Fruit fly (Drosophila melanogaster) whole organism, prepupa: ENCODE results near the gene eIF2Bepsilon.
A peak's percentile ranks its signal among the peaks of the same experiment; 100 is the strongest.

Source experiments
- Blimp-1 ChIP-seq: fragments of 200-800 bp; sonication (Bioruptor generic); optimal IDR thresholded peaks from 3 replicates; lab custom pipeline; 2017; ENCODE audit warnings: missing biosample characterization, missing genetic modification characterization, mild to moderate bottlenecking, moderate library complexity, missing genetic modification reagents
- CG10631 ChIP-seq: fragments of 200-800 bp; sonication (Bioruptor generic); optimal IDR thresholded peaks from 2 replicates; lab custom pipeline; 2016; ENCODE audit warnings: missing biosample characterization, missing genetic modification characterization
- CG10669 ChIP-seq: fragments of 200-800 bp; sonication (Bioruptor generic); optimal IDR thresholded peaks from 3 replicates; lab custom pipeline; 2018; ENCODE audit warnings: missing biosample characterization, mild to moderate bottlenecking, missing genetic modification characterization, moderate library complexity
- CG11294 ChIP-seq: fragments of 200-800 bp; sonication (Bioruptor generic); IDR thresholded peaks from 2 replicates; pipeline ENCODE4 v1.3.6; 2022; ENCODE audit warnings: missing biosample characterization, missing genetic modification characterization
- CG11902 ChIP-seq: fragments of 200-800 bp; sonication (Bioruptor generic); optimal IDR thresholded peaks from 3 replicates; lab custom pipeline; 2016; ENCODE audit warnings: missing biosample characterization, missing genetic modification characterization
- CG15336 ChIP-seq: fragments of 200-800 bp; sonication (Bioruptor generic); IDR thresholded peaks from 2 replicates; pipeline ENCODE4 v1.3.6; 2022; ENCODE audit warnings: missing biosample characterization, missing genetic modification characterization
- CG16779 ChIP-seq: fragments of 200-800 bp; sonication (Bioruptor generic); optimal IDR thresholded peaks from 3 replicates; lab custom pipeline; 2017; ENCODE audit warnings: missing biosample characterization, mild to moderate bottlenecking, missing genetic modification characterization
- CG3032 ChIP-seq: fragments of 200-800 bp; optimal IDR thresholded peaks from 2 replicates; lab custom pipeline; 2019; ENCODE audit warnings: missing biosample characterization, mild to moderate bottlenecking, missing genetic modification characterization, moderate library complexity
- CG34406 ChIP-seq: fragments of 200-800 bp; sonication (Bioruptor generic); optimal IDR thresholded peaks from 3 replicates; lab custom pipeline; 2016; ENCODE audit warnings: missing biosample characterization, missing genetic modification characterization
- CG3919 ChIP-seq: fragments of 200-800 bp; sonication (Bioruptor generic); optimal IDR thresholded peaks from 3 replicates; lab custom pipeline; 2016; ENCODE audit warnings: missing biosample characterization, missing genetic modification characterization
- CG4318 ChIP-seq: fragments of 200-800 bp; sonication (Bioruptor generic); optimal IDR thresholded peaks from 3 replicates; lab custom pipeline; 2017; ENCODE audit warnings: missing biosample characterization, mild to moderate bottlenecking, missing genetic modification characterization
- CG6163 ChIP-seq: fragments of 200-800 bp; sonication (Bioruptor generic); IDR thresholded peaks from 3 replicates; pipeline ENCODE4 v1.3.6; 2022; ENCODE audit warnings: missing biosample characterization, missing genetic modification characterization
- CG6276 ChIP-seq: fragments of 200-800 bp; sonication (Bioruptor generic); optimal IDR thresholded peaks from 2 replicates; lab custom pipeline; 2017; ENCODE audit warnings: missing biosample characterization, mild to moderate bottlenecking, missing genetic modification characterization
- CG6792 ChIP-seq: fragments of 200-800 bp; sonication (Bioruptor generic); optimal IDR thresholded peaks from 3 replicates; lab custom pipeline; 2016; ENCODE audit warnings: missing biosample characterization, missing genetic modification characterization
- CG6854 ChIP-seq: fragments of 200-800 bp; sonication (Bioruptor generic); optimal IDR thresholded peaks from 2 replicates; lab custom pipeline; 2017; ENCODE audit warnings: missing biosample characterization, mild to moderate bottlenecking, missing genetic modification characterization
- CG8119 ChIP-seq: fragments of 200-800 bp; sonication (Bioruptor generic); IDR thresholded peaks from 3 replicates; pipeline ENCODE4 v1.3.6; 2022; ENCODE audit warnings: missing biosample characterization, missing genetic modification characterization
- CG8319 ChIP-seq: fragments of 200-800 bp; sonication (Bioruptor generic); optimal IDR thresholded peaks from 3 replicates; lab custom pipeline; 2016; ENCODE audit warnings: missing biosample characterization, missing genetic modification characterization
- CG8632 ChIP-seq: fragments of 200-800 bp; sonication (Bioruptor generic); optimal IDR thresholded peaks from 3 replicates; lab custom pipeline; 2016; ENCODE audit warnings: missing biosample characterization, missing genetic modification characterization
- CG9139 ChIP-seq: fragments of 200-800 bp; sonication (Bioruptor generic); optimal IDR thresholded peaks from 3 replicates; lab custom pipeline; 2017; ENCODE audit warnings: missing biosample characterization, mild to moderate bottlenecking, missing genetic modification characterization
- Eip78C ChIP-seq: fragments of 200-800 bp; sonication (Bioruptor generic); peaks from one replicate; lab custom pipeline; 2016; ENCODE audit warnings: missing biosample characterization, missing genetic modification characterization
- Eip93F ChIP-seq: fragments of 200-800 bp; sonication (Bioruptor generic); optimal IDR thresholded peaks from 2 replicates; lab custom pipeline; 2016; ENCODE audit warnings: missing biosample characterization, mild to moderate bottlenecking, missing genetic modification characterization
- Gug ChIP-seq: fragments of 200-800 bp; sonication (Bioruptor generic); IDR thresholded peaks from 2 replicates; pipeline ENCODE4 v1.3.6; 2022; ENCODE audit warnings: missing biosample characterization, missing genetic modification characterization
- Hr38 ChIP-seq: sonication (Bioruptor generic); optimal IDR thresholded peaks from 2 replicates; lab custom pipeline; 2016; ENCODE audit warnings: missing biosample characterization, missing genetic modification characterization
- Hr39 ChIP-seq: fragments of 200-800 bp; sonication (Bioruptor generic); optimal IDR thresholded peaks from 2 replicates; lab custom pipeline; 2016; ENCODE audit warnings: missing biosample characterization, missing genetic modification characterization
- Hr4 ChIP-seq: fragments of 200-800 bp; sonication (Bioruptor generic); optimal IDR thresholded peaks from 3 replicates; lab custom pipeline; 2016; ENCODE audit warnings: missing biosample characterization, missing genetic modification characterization
- Lpt ChIP-seq: fragments of 200-800 bp; sonication (Bioruptor generic); optimal IDR thresholded peaks from 3 replicates; lab custom pipeline; 2016; ENCODE audit warnings: missing biosample characterization, missing genetic modification characterization
- OdsH ChIP-seq: fragments of 200-800 bp; sonication (Bioruptor generic); optimal IDR thresholded peaks from 3 replicates; lab custom pipeline; 2016; ENCODE audit warnings: missing biosample characterization, missing genetic modification characterization
- Smox ChIP-seq: fragments of 200-800 bp; sonication (Bioruptor generic); optimal IDR thresholded peaks from 3 replicates; lab custom pipeline; 2016; ENCODE audit warnings: missing biosample characterization, missing genetic modification characterization
- Sox102F ChIP-seq: fragments of 200-800 bp; sonication (Bioruptor generic); optimal IDR thresholded peaks from 2 replicates; lab custom pipeline; 2016; ENCODE audit warnings: missing biosample characterization, mild to moderate bottlenecking, missing genetic modification characterization
- Sox14 ChIP-seq: fragments of 200-800 bp; sonication (Bioruptor generic); optimal IDR thresholded peaks from 3 replicates; lab custom pipeline; 2016; ENCODE audit warnings: missing biosample characterization, missing genetic modification characterization
- Sox15 ChIP-seq: fragments of 200-800 bp; sonication (Bioruptor generic); optimal IDR thresholded peaks from 3 replicates; lab custom pipeline; 2016; ENCODE audit warnings: missing biosample characterization, missing genetic modification characterization
- achi ChIP-seq: fragments of 200-800 bp; sonication (Bioruptor generic); optimal IDR thresholded peaks from 3 replicates; lab custom pipeline; 2016; ENCODE audit warnings: missing biosample characterization, missing genetic modification characterization
- acj6 ChIP-seq: fragments of 200-800 bp; sonication (Bioruptor generic); optimal IDR thresholded peaks from 3 replicates; lab custom pipeline; 2016; ENCODE audit warnings: missing biosample characterization, missing genetic modification characterization
- cyc ChIP-seq: fragments of 200-800 bp; sonication (Bioruptor generic); optimal IDR thresholded peaks from 3 replicates; lab custom pipeline; 2016; ENCODE audit warnings: missing biosample characterization, missing genetic modification characterization
- dac ChIP-seq: fragments of 200-800 bp; sonication (Bioruptor generic); optimal IDR thresholded peaks from 2 replicates; lab custom pipeline; 2017; ENCODE audit warnings: missing biosample characterization, mild to moderate bottlenecking, missing genetic modification characterization
- fd85E ChIP-seq: fragments of 200-800 bp; sonication (Bioruptor generic); optimal IDR thresholded peaks from 3 replicates; lab custom pipeline; 2016; ENCODE audit warnings: missing biosample characterization, missing genetic modification characterization
- fkh ChIP-seq: fragments of 200-800 bp; sonication (Bioruptor generic); optimal IDR thresholded peaks from 3 replicates; lab custom pipeline; 2017; ENCODE audit warnings: missing biosample characterization, mild to moderate bottlenecking, missing genetic modification characterization, moderate library complexity
- lz ChIP-seq: fragments of 200-800 bp; sonication (Bioruptor generic); optimal IDR thresholded peaks from 3 replicates; lab custom pipeline; 2016; ENCODE audit warnings: missing biosample characterization, missing genetic modification characterization
- salr ChIP-seq, 2 experiments: fragments of 200-800 bp; sonication (Bioruptor generic); optimal IDR thresholded peaks; 3 replicates each; lab custom pipeline; 2016 to 2018; ENCODE audit warnings: missing biosample characterization in 2 of 2, missing genetic modification characterization in 2 of 2, mild to moderate bottlenecking in 1 of 2
- spab ChIP-seq: fragments of 200-800 bp; sonication (Bioruptor generic); optimal IDR thresholded peaks from 2 replicates; lab custom pipeline; 2017; ENCODE audit warnings: missing biosample characterization, mild to moderate bottlenecking, missing genetic modification characterization, missing genetic modification reagents
- ss ChIP-seq, 2 experiments: fragments of 200-800 bp; sonication (Bioruptor generic); optimal IDR thresholded peaks; 2 replicates in 1 of 2; 3 replicates in 1 of 2; lab custom pipeline; 2017 to 2018; ENCODE audit warnings: mild to moderate bottlenecking in 2 of 2, missing biosample characterization in 2 of 2, missing genetic modification characterization in 2 of 2, moderate library complexity in 1 of 2
- svp ChIP-seq: fragments of 200-800 bp; sonication (Bioruptor generic); peaks from one replicate; lab custom pipeline; 2016; ENCODE audit warnings: missing biosample characterization, missing genetic modification characterization
- topi ChIP-seq: fragments of 200-800 bp; sonication (Bioruptor generic); optimal IDR thresholded peaks from 3 replicates; lab custom pipeline; 2016; ENCODE audit warnings: missing biosample characterization, missing genetic modification characterization

The eIF2Bepsilon gene

DNA sequence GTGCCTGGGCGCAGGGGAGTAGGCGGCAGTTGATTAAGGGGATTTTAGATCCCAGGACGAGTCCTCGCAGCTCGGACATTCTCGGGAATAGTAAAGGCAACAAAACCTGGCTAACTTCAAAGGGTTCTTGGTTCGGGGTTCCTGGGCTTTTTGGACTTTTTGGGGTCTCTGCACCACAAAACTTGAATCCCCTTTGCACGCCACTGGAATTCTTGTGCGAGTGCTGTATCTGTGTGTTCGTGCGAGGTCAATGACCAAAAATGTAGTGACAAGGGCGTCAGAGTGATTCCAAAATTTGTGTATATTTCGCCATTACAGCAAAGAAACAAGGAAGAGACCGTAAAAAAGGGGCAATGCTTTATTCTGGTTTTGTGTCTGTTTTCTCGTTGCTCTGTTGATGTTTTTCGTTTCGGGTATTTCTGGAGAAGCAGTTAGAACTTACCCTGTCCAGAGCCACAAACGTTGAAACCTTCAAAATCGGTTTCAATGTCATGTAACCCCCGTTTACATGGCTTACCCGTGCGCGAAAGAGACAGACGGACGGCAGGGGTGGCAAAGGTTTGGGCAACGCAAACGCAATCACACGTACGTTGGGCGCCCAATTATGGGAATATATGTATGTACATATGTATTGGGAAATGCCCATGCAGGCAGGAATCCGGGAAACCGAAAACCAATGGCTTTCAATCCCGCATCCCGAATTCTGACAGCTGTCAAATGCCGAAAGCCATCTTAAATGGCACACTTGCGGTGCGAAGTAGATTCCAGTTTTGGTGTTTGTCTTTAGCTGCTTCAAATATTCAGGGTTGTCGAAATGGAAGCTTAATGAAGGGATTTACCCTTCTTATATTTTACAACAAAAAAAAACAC, 21.8 kb upstream of the eIF2Bepsilon start (continued):
- TF ChIP-seq spab (GFP tag; lab: Kevin White, UChicago) (no peak), Hr39 (GFP tag; lab: Kevin White, UChicago) (peak; percentile 90), CG15336 (GFP tag; lab: Robert Waterston, UW) (0 out of 2 replicates have a peak, but pooled peaks have one; percentile 6), CG11902 (GFP tag; lab: Kevin White, UChicago) (peak; percentile 61), fd85E (GFP tag; lab: Kevin White, UChicago) (peak; percentile 10), CG4318 (GFP tag; lab: Kevin White, UChicago) (no peak), Lpt (no peak), CG3032 (no peak), CG6276 (GFP tag; lab: Kevin White, UChicago) (no peak), acj6 (GFP tag; lab: Kevin White, UChicago) (peak; percentile 37), CG34406 (GFP tag; lab: Kevin White, UChicago) (peak; percentile 58), CG8319 (GFP tag; lab: Kevin White, UChicago) (peak; percentile 38), OdsH (GFP tag; lab: Kevin White, UChicago) (peak; percentile 28), svp (GFP tag; lab: Kevin White, UChicago) (peak; percentile 89), topi (GFP tag; lab: Kevin White, UChicago) (peak; percentile 87), dac (GFP tag; lab: Kevin White, UChicago) (no peak), CG3919 (GFP tag; lab: Kevin White, UChicago) (peak; percentile 23), ss (GFP tag; optimal IDR thresholded peaks at IDR 0.05; lab: Kevin White, UChicago) (no peak), CG11294 (GFP tag; lab: Robert Waterston, UW) (no peak), Sox14 (peak; percentile 57), lz (GFP tag; lab: Kevin White, UChicago) (peak; percentile 88), CG8119 (GFP tag; lab: Robert Waterston, UW) (peak; percentile 20; the same call in 1 of the 3 replicates), CG6792 (GFP tag; lab: Kevin White, UChicago) (peak; percentile 54), Sox102F (GFP tag; lab: Kevin White, UChicago) (peak; percentile 80), Hr4 (no peak), fkh (no peak), CG9139 (GFP tag; lab: Kevin White, UChicago) (no peak), cyc (GFP tag; lab: Kevin White, UChicago) (peak; percentile 86), Smox (GFP tag; lab: Kevin White, UChicago) (peak; percentile 80), Eip93F (peak; percentile 71), CG6854 (GFP tag; lab: Kevin White, UChicago) (peak; percentile 76), achi (GFP tag; lab: Kevin White, UChicago) (peak; percentile 22), CG10669 (GFP tag; lab: Kevin White, UChicago) (no peak)

DNA sequence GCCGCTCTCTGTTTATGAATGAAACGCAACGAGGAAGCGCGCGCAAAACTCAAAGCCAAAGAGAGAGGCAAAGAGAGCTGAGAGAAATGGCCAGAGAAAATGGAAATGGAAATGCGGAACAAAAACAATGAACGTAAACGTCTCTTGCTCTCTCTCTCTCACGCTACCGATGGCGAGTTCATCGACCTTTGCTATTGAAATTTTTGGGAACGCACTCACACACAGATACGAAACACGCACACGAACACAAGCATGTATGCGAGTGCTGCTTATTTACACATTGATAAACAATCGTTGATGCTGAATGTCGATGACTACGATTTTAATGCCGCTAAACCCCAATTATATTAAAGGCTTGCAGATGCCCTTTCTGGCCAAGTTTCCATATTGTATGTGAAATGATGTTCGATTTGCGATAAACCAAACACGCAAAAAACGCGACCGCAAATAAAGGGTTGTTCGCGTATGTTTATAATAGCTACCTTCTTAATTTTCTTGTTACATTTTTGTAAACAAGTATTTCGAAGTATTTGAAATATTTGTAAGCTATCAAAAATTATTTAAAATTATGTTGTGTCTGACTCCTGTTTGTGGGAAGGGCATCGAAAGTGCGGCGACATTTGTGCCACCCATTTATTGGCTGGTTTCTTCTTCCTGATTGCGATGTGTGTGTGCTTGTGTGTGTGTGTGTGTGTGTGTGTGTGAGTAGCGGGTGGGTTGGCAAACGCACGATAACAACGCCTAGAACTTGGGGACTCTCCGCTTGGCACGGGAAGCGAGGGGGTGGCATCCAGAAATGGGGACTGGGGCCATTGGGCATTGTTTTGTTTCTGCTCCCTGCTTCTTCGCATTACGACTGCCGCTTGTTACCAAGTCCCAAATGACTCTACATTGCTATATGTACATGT, 20.9 kb upstream of the eIF2Bepsilon start:
- TF ChIP-seq CG10669 (GFP tag; lab: Kevin White, UChicago) (peak; percentile 67), Smox (GFP tag; lab: Kevin White, UChicago) (peak; percentile 75), CG16779 (no peak), topi (GFP tag; lab: Kevin White, UChicago) (peak; percentile 84), CG6854 (GFP tag; lab: Kevin White, UChicago) (peak; percentile 46), Gug (GFP tag; lab: Robert Waterston, UW) (0 out of 2 replicates have a peak, but pooled peaks have one; percentile 8), OdsH (GFP tag; lab: Kevin White, UChicago) (peak; percentile 50), CG6276 (GFP tag; lab: Kevin White, UChicago) (peak; percentile 58), CG10631 (peak; percentile 39), Sox15 (peak; percentile 64), fkh (peak; percentile 89), CG8632 (GFP tag; lab: Kevin White, UChicago) (peak; percentile 61), Sox102F (GFP tag; lab: Kevin White, UChicago) (peak; percentile 84), salr (GFP tag; optimal IDR thresholded peaks at IDR 0.05; lab: Kevin White, UChicago) (peak in 1 of 2 experiments; percentile 30), CG3919 (GFP tag; lab: Kevin White, UChicago) (peak; percentile 39), Lpt (no peak), CG11902 (GFP tag; lab: Kevin White, UChicago) (peak; percentile 46), CG6163 (peak; percentile 41; the same call in 1 of the 3 replicates), CG34406 (GFP tag; lab: Kevin White, UChicago) (peak; percentile 71), Sox14 (peak; percentile 72), Eip78C (GFP tag; lab: Kevin White, UChicago) (peak; percentile 91), CG6792 (GFP tag; lab: Kevin White, UChicago) (peak; percentile 64), CG9139 (GFP tag; lab: Kevin White, UChicago) (no peak), Hr38 (GFP tag; lab: Kevin White, UChicago) (no peak), Blimp-1 (GFP tag; lab: Kevin White, UChicago) (peak; percentile 61), CG3032 (peak; percentile 50)
